Fruit fly (Drosophila melanogaster) whole organism: ENCODE data around the gene IntS11.

Experiments
- CG8478 ChIP-seq: fragments of >200 bp; optimal IDR thresholded peaks from 2 replicates; lab custom pipeline; 2018; ENCODE audit warnings: inconsistent platforms
- Dll ChIP-seq: fragments of >200 bp; optimal IDR thresholded peaks from 2 replicates; lab custom pipeline; 2017
- EcR ChIP-seq, 2 experiments: fragments of >200 bp; optimal IDR thresholded peaks; 2 replicates each; lab custom pipeline; 2017; ENCODE audit warnings: missing biosample characterization in 2 of 2, missing genetic modification characterization in 2 of 2, missing genetic modification reagents in 2 of 2
- pan ChIP-seq: fragments of >200 bp; optimal IDR thresholded peaks from 2 replicates; lab custom pipeline; 2017
- psq ChIP-seq: fragments of >200 bp; optimal IDR thresholded peaks from 2 replicates; lab custom pipeline; 2017
- usp ChIP-seq: fragments of >200 bp; optimal IDR thresholded peaks from 2 replicates; lab custom pipeline; 2017; ENCODE audit warnings: missing biosample characterization, missing genetic modification characterization, mixed read lengths

Gene IntS11

DNA sequence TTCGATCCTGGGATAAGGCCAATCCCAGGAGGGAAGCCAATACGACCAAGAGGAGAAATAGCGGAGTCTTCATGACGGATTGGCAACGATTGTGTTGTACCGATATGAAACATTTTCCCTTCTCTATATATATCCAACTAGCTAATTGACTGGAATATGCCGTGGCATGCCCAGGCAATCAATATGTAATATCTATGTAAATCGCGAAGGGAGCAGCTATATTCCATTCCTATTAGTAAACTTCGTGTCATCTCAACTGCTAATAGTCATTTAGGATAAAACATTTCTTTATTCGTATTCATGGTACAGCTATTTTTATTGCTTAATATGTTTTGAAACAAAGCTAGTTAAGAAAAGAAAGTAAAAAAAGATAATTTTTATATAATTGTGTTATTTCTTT is 29.9 kb upstream of the IntS11 start, which contains the start of gene Dup99B:
TSS of gene Dup99B (minus strand) at position 101 of the 400 bp plus-strand sequence.
- TF ChIP-seq psq (lab: Kevin White, UChicago) = no peak
- TF ChIP-seq pan = no peak
- no peak for TF ChIP-seq EcR (GFP tag; optimal IDR thresholded peaks at IDR 0.05; lab: Kevin White, UChicago)
- no peak for TF ChIP-seq Dll
- no peak for TF ChIP-seq CG8478
- no peak for TF ChIP-seq usp (GFP tag; lab: Kevin White, UChicago)

DNA sequence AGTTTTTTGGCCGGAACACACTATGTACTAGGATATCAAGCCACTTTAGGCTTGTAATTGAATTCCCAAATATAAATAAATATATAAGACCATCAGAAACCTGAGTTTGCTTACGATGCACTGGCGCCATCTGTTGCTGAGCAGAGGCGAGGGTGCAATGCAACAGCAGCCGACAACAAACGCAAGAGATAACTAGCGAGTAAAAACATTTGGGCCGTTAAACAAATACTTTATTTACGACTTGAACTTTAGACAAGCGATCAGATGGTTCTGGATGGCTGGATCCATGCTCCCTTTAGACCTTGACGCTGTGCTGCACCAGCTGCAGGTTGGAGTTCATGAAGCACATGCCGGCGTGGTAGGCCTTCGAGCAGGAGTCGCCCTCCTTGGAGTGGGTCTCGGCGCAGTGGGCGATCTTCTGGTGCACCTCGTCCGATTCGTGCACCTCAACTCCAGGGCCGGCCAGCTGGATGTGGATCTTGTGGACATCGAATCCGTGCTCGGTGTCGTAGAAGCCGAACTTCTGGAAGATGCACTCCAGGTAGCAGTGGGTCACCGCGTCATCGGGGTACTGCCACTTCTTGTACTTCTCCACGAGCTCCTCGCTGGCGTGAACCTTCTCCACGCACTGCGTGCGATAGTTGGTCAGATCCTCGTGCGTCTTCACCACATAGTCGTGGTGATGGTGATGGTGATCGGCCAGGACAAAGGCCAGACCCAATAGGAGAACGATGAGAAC is 28.9 kb upstream of the IntS11 start:
- TF ChIP-seq pan (no peak), usp (GFP tag; lab: Kevin White, UChicago) (no peak), psq (lab: Kevin White, UChicago) (no peak), EcR (GFP tag; optimal IDR thresholded peaks at IDR 0.05; lab: Kevin White, UChicago) (no peak), CG8478 (no peak), Dll (no peak)

DNA sequence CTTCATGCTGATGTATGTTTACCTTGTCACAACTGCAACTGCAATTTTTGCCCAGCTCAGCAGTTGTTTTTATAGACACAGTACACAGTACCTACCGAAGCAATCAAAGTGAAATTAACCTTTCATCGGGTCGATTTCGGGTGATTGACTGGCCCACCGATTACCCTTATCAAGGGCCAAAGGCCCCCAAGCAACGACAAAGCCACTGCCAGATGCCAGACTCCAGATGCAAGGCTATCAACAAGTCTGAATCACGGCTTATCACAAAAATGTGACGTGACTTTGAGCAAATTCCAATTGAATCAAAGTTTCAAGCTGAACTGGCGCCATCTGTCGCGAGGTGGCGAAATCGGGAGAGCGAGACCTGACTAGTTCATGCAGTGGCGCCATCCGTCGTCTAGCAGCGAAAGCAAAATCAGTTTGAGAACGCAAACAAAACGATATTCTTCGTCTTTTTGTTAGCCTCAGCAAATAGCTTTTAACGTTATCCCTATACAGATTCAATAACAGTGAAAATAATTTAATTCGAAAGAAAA is 28.3 kb upstream of the IntS11 start, which contains the start of gene Obp99b:
TSS of gene Obp99b (minus strand) at position 115 of the 536 bp plus-strand sequence.
- TF ChIP-seq EcR (GFP tag; optimal IDR thresholded peaks at IDR 0.05; lab: Kevin White, UChicago) (no peak), pan (no peak)

DNA sequence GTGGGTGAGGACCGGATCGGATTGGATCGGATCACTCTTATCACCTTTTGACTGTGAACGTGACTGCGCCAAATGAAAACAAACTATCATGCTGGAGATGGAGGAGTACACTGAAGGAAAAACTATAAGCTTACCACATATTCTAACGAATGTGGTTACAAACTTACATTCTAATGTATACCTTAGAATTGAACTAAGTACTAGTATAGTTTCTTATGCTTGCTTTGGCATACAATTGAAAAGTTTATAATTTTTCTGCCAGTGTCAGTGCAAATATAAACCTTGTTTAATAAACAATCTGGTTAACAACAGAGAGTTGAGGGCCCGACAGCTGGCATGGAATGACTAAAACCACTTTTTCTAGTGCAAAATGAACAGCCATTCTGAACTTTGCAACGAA is 27.6 kb upstream of the IntS11 start:
- TF ChIP-seq psq (lab: Kevin White, UChicago) (no peak), EcR (GFP tag; optimal IDR thresholded peaks at IDR 0.05; lab: Kevin White, UChicago) (no peak), CG8478 (no peak), pan (no peak), Dll (no peak), usp (GFP tag; lab: Kevin White, UChicago) (no peak)

DNA sequence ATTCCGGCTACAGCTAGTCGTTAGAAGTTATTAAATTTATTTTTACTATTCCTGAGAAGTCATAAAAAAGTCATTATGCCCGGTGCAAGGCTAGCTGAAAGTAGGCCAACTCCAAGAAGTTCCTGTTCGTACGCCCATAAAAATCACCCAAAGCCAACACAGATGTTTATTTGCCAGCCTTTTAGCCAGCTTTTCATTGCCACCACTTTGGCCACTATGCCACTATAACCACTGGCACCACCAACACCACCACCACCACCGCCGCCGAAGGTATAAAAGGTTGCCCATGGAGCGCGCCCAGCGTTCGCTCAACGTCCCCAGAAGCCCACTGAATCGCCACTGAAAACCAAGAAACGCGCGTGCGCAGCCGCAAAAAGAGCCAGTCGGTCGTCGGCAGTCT is 26.8 kb upstream of the IntS11 start, which contains the start of gene CG15506:
TSS of gene CG15506 (plus strand) at position 301 of the 400 bp plus-strand sequence.
- TF ChIP-seq pan (no peak), Dll (no peak), CG8478 (no peak), psq (lab: Kevin White, UChicago) (no peak), EcR (GFP tag; optimal IDR thresholded peaks at IDR 0.05; lab: Kevin White, UChicago) (no peak), usp (GFP tag; lab: Kevin White, UChicago) (no peak)

DNA sequence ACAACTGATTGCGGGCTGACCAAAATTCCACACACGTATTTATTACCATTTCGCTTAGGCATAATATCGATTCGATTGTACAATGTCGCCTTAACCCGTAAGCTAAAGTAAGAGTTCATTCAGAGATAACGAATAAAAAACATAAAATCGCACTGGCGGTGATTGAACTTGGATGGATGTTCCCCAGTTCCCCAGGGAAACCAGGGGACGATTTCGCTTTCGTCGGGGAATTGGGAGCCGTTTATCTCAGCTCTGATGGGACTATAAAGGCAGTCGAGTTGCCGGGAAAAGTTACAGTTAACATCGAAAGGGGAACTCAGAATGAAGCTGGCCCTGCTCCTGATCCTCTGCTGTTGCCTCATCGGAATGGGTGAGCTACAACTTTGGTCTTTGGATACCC is 22.9 kb upstream of the IntS11 start, which contains the start of gene CG34296:
TSS of gene CG34296 (plus strand) at position 301 of the 400 bp plus-strand sequence.
- TF ChIP-seq Dll = no peak
- TF ChIP-seq CG8478 = no peak
- no peak for TF ChIP-seq pan

DNA sequence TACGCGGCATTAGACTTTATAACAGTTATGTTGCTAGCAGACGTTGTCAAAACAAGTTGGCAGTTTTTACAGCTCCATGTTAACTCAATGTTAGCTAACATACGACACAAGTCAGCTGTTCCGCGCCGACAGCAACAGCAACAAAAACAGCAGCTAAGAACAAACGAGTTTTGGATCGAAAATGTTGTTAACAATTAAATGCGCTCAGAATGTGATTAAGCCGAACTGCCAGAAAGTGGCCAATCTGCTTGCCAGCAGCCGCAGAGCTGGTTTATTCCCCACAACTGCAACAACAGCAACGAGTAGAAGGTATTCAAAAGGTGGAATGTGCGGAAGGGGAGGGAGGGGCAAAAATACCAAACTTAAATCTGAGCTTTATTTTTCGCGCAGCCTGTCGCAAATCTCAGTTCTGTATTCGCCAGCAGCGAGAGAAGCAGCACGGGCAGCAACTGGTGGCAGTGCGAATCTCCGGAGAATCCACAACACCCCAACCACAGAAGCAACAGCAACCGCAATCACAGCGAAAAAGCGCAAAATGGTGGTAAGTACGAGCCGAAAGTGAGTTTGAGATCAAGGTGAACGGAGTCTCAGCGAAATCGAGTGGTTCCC is 22.0 kb upstream of the IntS11 start, which contains the start of gene Pcd:
TSS of gene Pcd (plus strand) at position 116 of the 609 bp plus-strand sequence.
- TF ChIP-seq usp (GFP tag; lab: Kevin White, UChicago) (no peak), EcR (GFP tag; optimal IDR thresholded peaks at IDR 0.05; lab: Kevin White, UChicago) (no peak), pan (no peak), Dll (no peak), CG8478 (no peak), psq (lab: Kevin White, UChicago) (no peak)

DNA sequence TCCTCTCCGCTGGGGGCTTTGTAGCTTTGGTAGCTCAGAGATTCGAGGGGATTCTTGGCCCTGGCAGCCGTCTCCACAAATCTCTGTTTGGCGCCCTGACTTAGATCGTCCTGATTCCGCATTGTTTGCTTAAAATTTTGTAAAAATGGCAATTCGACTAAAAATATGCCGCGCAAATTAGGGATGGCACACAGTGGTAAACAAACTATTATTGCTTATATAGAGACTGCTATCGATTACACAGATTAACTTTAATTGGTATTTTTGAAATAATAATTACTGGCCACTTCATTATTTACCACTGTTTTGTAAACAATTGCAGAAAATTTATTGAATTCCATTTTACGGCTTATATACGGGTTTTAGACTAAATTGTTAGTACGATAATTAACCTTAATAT is 20.4 kb upstream of the IntS11 start, which contains the start of the genes Naa40 and CG18731:
TSS of gene Naa40 (minus strand) at position 206 of the 400 bp plus-strand sequence.
TSS of gene CG18731 (plus strand) at position 283 of the 400 bp plus-strand sequence.
- TF ChIP-seq EcR (GFP tag; optimal IDR thresholded peaks at IDR 0.05; lab: Kevin White, UChicago) (no peak), pan (no peak), usp (GFP tag; lab: Kevin White, UChicago) (no peak), CG8478 (no peak)

DNA sequence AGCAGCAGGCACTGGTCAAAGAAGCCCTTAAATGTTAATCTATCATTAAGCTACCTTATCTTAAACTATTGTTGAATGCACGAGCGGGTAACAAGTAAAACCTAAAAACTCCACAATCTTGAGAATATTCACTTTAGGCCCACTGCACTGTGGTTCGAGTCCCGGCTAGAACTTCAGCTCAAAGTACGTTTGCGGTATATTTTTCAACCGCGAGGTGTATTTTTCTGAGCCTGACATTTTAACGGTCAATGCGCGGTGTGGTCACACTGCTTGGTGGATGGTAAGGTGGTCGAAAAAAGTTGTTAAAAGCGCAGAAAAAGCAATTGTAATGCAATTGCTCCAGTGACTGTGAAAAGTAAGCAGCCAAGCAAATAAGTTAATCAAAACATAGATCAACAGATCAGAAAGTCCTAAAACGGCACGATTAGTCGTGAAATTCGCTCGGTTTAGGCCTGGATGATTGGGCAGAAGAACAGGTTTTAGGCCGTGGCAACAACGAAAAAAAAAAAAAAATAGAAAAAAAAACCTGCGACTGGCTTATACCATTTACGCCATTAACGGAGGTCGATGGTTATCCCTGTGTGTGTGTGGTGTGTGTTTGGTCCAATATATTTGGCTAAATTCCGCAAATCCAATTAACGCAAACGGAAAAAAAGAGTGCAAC is 19.4 kb upstream of the IntS11 start, which contains the start of gene Kul:
TSS of gene Kul (plus strand) at position 254 of the 664 bp plus-strand sequence.
- TF ChIP-seq Dll = no peak
- TF ChIP-seq usp (GFP tag; lab: Kevin White, UChicago) = no peak
- TF ChIP-seq pan = no peak
- no peak for TF ChIP-seq CG8478
- TF ChIP-seq psq (lab: Kevin White, UChicago) = no peak

DNA sequence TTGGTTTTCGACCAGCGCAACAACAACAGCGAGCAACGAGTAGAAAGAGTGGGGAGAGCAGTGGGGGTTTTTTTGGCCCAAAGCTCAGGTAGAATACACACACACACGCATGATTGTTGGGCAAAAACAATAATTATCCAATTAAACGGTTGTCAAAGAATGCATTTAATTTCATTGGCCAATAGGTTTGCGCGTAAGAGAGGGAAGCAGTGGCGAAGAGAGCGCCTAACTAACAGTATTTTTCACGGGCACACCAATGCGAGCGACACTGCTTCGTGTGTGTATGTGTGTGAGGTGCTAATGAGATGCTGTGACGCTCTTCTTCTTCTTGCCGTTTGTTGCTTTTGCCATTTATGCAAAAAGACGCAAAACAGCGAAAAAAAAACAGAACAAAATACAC is 18.9 kb upstream of the IntS11 start:
- TF ChIP-seq Dll = peak; percentile 52
- TF ChIP-seq psq (lab: Kevin White, UChicago) = no peak
- no peak for TF ChIP-seq EcR (GFP tag; optimal IDR thresholded peaks at IDR 0.05; lab: Kevin White, UChicago)

DNA sequence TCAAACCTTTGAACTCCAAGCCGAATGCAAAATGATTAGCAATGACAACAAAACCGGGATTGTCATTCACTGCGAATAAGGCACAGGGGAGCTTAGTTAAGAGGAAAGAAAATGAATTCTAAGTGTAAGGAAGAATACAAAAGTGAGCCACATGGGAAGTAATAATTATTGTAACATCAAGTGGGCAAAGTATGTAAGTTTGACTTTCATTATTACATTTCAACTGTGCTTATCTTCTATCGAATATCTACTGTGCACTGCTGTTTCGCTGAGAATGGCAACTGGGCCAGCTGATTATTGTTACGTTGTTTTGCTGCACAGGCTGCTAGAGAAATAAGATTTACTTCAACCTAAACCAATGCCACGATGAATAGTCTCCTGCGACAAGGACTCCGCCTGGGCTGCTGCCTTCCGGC is 8.5 kb upstream of the IntS11 start, which contains the start of the genes CG7601 and CIA30:
TSS of gene CG7601 (minus strand) at position 68 of the 416 bp plus-strand sequence.
TSS of gene CIA30 (plus strand) at position 288 of the 416 bp plus-strand sequence.
- TF ChIP-seq usp (GFP tag; lab: Kevin White, UChicago) (no peak), pan (no peak), Dll (no peak), psq (lab: Kevin White, UChicago) (no peak), CG8478 (no peak), EcR (GFP tag; optimal IDR thresholded peaks at IDR 0.05; lab: Kevin White, UChicago) (no peak)

DNA sequence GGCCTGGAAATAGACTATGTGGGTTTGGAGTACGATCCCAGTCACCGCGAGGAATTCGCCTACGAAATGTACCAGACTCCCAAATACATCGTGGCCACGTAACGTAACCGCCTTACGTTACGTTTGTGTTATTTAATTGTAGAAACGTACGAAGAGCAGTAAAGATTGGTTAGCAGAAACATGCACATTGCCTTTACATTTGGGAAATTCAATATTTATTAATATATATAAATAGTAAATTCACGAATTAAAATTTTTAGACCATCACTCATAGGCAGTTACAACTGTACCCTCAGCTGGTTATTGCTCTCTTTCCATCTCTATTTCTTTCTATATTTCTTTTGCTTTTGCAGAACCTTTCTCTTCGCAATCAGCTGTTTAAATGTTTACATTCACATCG is 7.2 kb upstream of the IntS11 start, which contains the start of gene Gnpnat:
TSS of gene Gnpnat (plus strand) at position 385 of the 400 bp plus-strand sequence.
- TF ChIP-seq EcR (GFP tag; optimal IDR thresholded peaks at IDR 0.05; lab: Kevin White, UChicago) (no peak), CG8478 (no peak), psq (lab: Kevin White, UChicago) (no peak), Dll (no peak), pan (no peak), usp (GFP tag; lab: Kevin White, UChicago) (no peak)
